Worm (Caenorhabditis elegans) whole organism, midembryonic: ENCODE measurements around the gene hlh-1.

Experiments used
- T22C8.4 ChIP-seq: fragments of 200-800 bp; sonication (Bioruptor generic); IDR thresholded peaks from 2 replicates; pipeline ENCODE4 v1.3.6; 2022; ENCODE audit warnings: missing genetic modification characterization, missing compliant biosample characterization
- klf-2 ChIP-seq: fragments of 200-800 bp; sonication (Bioruptor generic); conservative IDR thresholded peaks from 2 replicates; pipeline ENCODE4 v1.3.6; 2022; ENCODE audit warnings: missing genetic modification reagents, missing genetic modification characterization, missing compliant biosample characterization
- med-1 ChIP-seq: sonication (generic microtip); optimal IDR thresholded peaks from 2 replicates; lab custom pipeline; 2017; ENCODE audit warnings: missing genetic modification characterization, mild to moderate bottlenecking, missing compliant biosample characterization, antibody characterized with exemption, missing genetic modification reagents; ENCODE audit not compliant: insufficient read depth
- ref-1 ChIP-seq: fragments of 200-800 bp; sonication (Bioruptor generic); conservative IDR thresholded peaks from 2 replicates; pipeline ENCODE4 v1.3.6; 2022; ENCODE audit warnings: missing genetic modification reagents, missing genetic modification characterization, missing compliant biosample characterization
- tab-1 ChIP-seq: fragments of 200-800 bp; sonication (Bioruptor generic); IDR thresholded peaks from 2 replicates; pipeline ENCODE4 v1.3.6; 2022; ENCODE audit warnings: missing genetic modification characterization, missing compliant biosample characterization
- ztf-29 ChIP-seq: fragments of 200-800 bp; sonication (Bioruptor generic); IDR thresholded peaks from 2 replicates; pipeline ENCODE4 v1.3.6; 2022; ENCODE audit warnings: missing genetic modification reagents, missing genetic modification characterization, missing compliant biosample characterization

DNA sequence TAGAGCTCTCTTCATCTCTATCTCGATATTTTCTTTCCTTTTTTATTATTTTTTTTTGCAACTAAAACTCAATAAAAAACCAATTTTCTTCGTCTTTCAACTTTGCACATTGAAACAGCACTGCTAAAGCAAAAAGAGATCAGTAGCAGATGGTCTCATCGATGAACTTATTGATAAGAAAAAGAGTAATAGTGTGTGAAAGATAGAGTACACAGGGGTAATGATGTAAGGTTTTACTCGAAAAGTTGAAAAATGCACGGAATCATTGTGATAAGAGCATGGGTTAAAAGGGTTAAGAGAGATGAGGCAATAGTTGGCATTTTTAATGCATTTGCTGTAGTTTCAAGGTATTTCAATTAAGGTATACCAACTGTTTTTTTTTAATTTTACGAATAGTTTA lies 33.7 kb downstream of the hlh-1 start:
- TF ChIP-seq med-1 (no peak), ref-1 (GFP tag; lab: Robert Waterston, UW) (no peak), klf-2 (GFP tag; lab: Robert Waterston, UW) (no peak), T22C8.4 (GFP tag; lab: Robert Waterston, UW) (no peak), ztf-29 (GFP tag; lab: Robert Waterston, UW) (no peak), tab-1 (no peak)
